Worm (Caenorhabditis elegans) whole organism, L4 larva: ENCODE results near the gene acr-7.

ENCODE experiments used
- F10B5.3 ChIP-seq: sonication (generic microtip); optimal IDR thresholded peaks from 2 replicates; lab custom pipeline; 2016; ENCODE audit warnings: mild to moderate bottlenecking, missing genetic modification characterization, missing compliant biosample characterization
- Y48G9A.11 ChIP-seq: fragments of 200-800 bp; sonication (Bioruptor generic); IDR thresholded peaks from 2 replicates; pipeline ENCODE4 v1.3.6; 2022; ENCODE audit warnings: missing genetic modification reagents, missing genetic modification characterization, missing compliant biosample characterization
- Y5F2A.4 ChIP-seq: fragments of 200-800 bp; sonication (Bioruptor generic); optimal IDR thresholded peaks from 2 replicates; lab custom pipeline; 2018; ENCODE audit warnings: mild to moderate bottlenecking, missing genetic modification characterization, missing compliant biosample characterization
- Y75B8A.6 ChIP-seq: fragments of 200-800 bp; sonication (Bioruptor generic); IDR thresholded peaks from 2 replicates; pipeline ENCODE4 v1.3.6; 2022; ENCODE audit warnings: missing genetic modification reagents, missing genetic modification characterization, missing compliant biosample characterization
- aly-2 ChIP-seq: sonication (generic microtip); optimal IDR thresholded peaks from 2 replicates; lab custom pipeline; 2018; ENCODE audit warnings: missing biosample characterization, missing genetic modification characterization
- ceh-20 ChIP-seq: fragments of 200-800 bp; sonication (Bioruptor generic); IDR thresholded peaks from 2 replicates; pipeline ENCODE4 v1.3.6; 2022; ENCODE audit warnings: missing genetic modification reagents, missing genetic modification characterization, missing compliant biosample characterization
- daf-16 ChIP-seq, 3 experiments: sonication (generic microtip); optimal IDR thresholded peaks; 2 replicates each; lab custom pipeline; 2016 to 2017; ENCODE audit warnings: missing genetic modification characterization in 3 of 3, missing genetic modification reagents in 3 of 3, mild to moderate bottlenecking in 2 of 3, missing compliant biosample characterization in 2 of 3, missing biosample characterization in 1 of 3, moderate library complexity in 1 of 3
- dmd-6 ChIP-seq: fragments of 200-800 bp; sonication (Bioruptor generic); IDR thresholded peaks from 2 replicates; pipeline ENCODE4 v1.3.6; 2022; ENCODE audit warnings: missing genetic modification reagents, missing genetic modification characterization, missing compliant biosample characterization
- dmd-9 ChIP-seq: fragments of 200-800 bp; sonication (Bioruptor generic); IDR thresholded peaks from 2 replicates; pipeline ENCODE4 v1.3.6; 2022; ENCODE audit warnings: missing genetic modification reagents, missing genetic modification characterization, missing compliant biosample characterization
- dpl-1 ChIP-seq: fragments of 150-350 bp; optimal IDR thresholded peaks from 2 replicates; lab custom pipeline; 2014; ENCODE audit warnings: missing biosample characterization, missing genetic modification reagents, missing genetic modification characterization
- duxl-1 ChIP-seq: sonication (generic microtip); optimal IDR thresholded peaks from 2 replicates; lab custom pipeline; 2016; ENCODE audit warnings: mild to moderate bottlenecking, missing genetic modification characterization, moderate library complexity, missing compliant biosample characterization; ENCODE audit not compliant: poor library complexity
- dve-1 ChIP-seq: sonication (generic microtip); optimal IDR thresholded peaks from 2 replicates; lab custom pipeline; 2017; ENCODE audit warnings: antibody characterized with exemption, mild to moderate bottlenecking, missing genetic modification characterization, missing compliant biosample characterization; ENCODE audit not compliant: insufficient read depth
- hlh-11 ChIP-seq: fragments of 200-800 bp; sonication (Bioruptor generic); optimal IDR thresholded peaks from 2 replicates; lab custom pipeline; 2018; ENCODE audit warnings: mild to moderate bottlenecking, missing genetic modification characterization, missing compliant biosample characterization
- hlh-30 ChIP-seq: sonication (generic microtip); optimal IDR thresholded peaks from 2 replicates; lab custom pipeline; 2017; ENCODE audit warnings: antibody characterized with exemption, mild to moderate bottlenecking, missing genetic modification characterization, missing compliant biosample characterization; ENCODE audit not compliant: insufficient read depth
- hmg-1.1 ChIP-seq: fragments of 200-800 bp; sonication (Bioruptor generic); IDR thresholded peaks from 2 replicates; pipeline ENCODE4 v1.3.6; 2022; ENCODE audit warnings: missing genetic modification reagents, missing genetic modification characterization, missing compliant biosample characterization
- lin-13 ChIP-seq: fragments of 150-350 bp; optimal IDR thresholded peaks from 2 replicates; lab custom pipeline; 2014; ENCODE audit warnings: missing biosample characterization, missing genetic modification reagents, missing genetic modification characterization
- lin-15B ChIP-seq: fragments of 150-350 bp; sonication (generic microtip); optimal IDR thresholded peaks from 3 replicates; lab custom pipeline; 2014; ENCODE audit warnings: missing biosample characterization, missing genetic modification characterization
- lin-29 ChIP-seq: fragments of 200-800 bp; sonication (Bioruptor generic); IDR thresholded peaks from 2 replicates; pipeline ENCODE4 v1.3.6; 2022; ENCODE audit warnings: missing genetic modification reagents, missing genetic modification characterization, missing compliant biosample characterization
- lir-3 ChIP-seq: sonication (generic microtip); optimal IDR thresholded peaks from 2 replicates; lab custom pipeline; 2016; ENCODE audit warnings: mild to moderate bottlenecking, missing genetic modification characterization, missing compliant biosample characterization
- nhr-10 ChIP-seq: fragments of 150-350 bp; optimal IDR thresholded peaks from 2 replicates; lab custom pipeline; 2014; ENCODE audit warnings: missing biosample characterization, missing genetic modification characterization
- nhr-102 ChIP-seq: sonication (generic microtip); optimal IDR thresholded peaks from 2 replicates; lab custom pipeline; 2016; ENCODE audit warnings: mild to moderate bottlenecking, missing genetic modification characterization, moderate library complexity, missing compliant biosample characterization
- nhr-237 ChIP-seq: sonication (generic microtip); optimal IDR thresholded peaks from 2 replicates; lab custom pipeline; 2017; ENCODE audit warnings: missing biosample characterization, missing genetic modification characterization
- nhr-28 ChIP-seq: fragments of 150-350 bp; optimal IDR thresholded peaks from 2 replicates; lab custom pipeline; 2014; ENCODE audit warnings: missing biosample characterization, missing genetic modification characterization
- nhr-42 ChIP-seq: fragments of 200-800 bp; sonication (Bioruptor generic); IDR thresholded peaks from 2 replicates; pipeline ENCODE4 v1.3.6; 2022; ENCODE audit warnings: missing genetic modification characterization, missing compliant biosample characterization
- nhr-77 ChIP-seq: fragments of 150-350 bp; optimal IDR thresholded peaks from 2 replicates; lab custom pipeline; 2014; ENCODE audit warnings: missing biosample characterization, missing genetic modification characterization
- pqm-1 ChIP-seq: sonication (generic microtip); optimal IDR thresholded peaks from 2 replicates; lab custom pipeline; 2017; ENCODE audit warnings: missing biosample characterization, missing genetic modification characterization
- sdz-12 ChIP-seq: fragments of 200-800 bp; sonication (Bioruptor generic); optimal IDR thresholded peaks from 2 replicates; lab custom pipeline; 2018; ENCODE audit warnings: mild to moderate bottlenecking, missing genetic modification characterization, missing compliant biosample characterization
- set-16 ChIP-seq: fragments of 200-800 bp; sonication (Bioruptor generic); IDR thresholded peaks from 2 replicates; pipeline ENCODE4 v1.3.6; 2022; ENCODE audit warnings: missing genetic modification reagents, missing genetic modification characterization, missing compliant biosample characterization
- spr-3 ChIP-seq: fragments of 200-800 bp; sonication (Bioruptor generic); optimal IDR thresholded peaks from 2 replicates; lab custom pipeline; 2018; ENCODE audit warnings: mild to moderate bottlenecking, missing genetic modification characterization, missing compliant biosample characterization
- tra-1 ChIP-seq: fragments of 200-800 bp; sonication (Bioruptor generic); IDR thresholded peaks from 2 replicates; pipeline ENCODE4 v1.3.6; 2022; ENCODE audit warnings: missing genetic modification reagents, missing genetic modification characterization, missing compliant biosample characterization
- unc-39 ChIP-seq: sonication (generic microtip); optimal IDR thresholded peaks from 2 replicates; lab custom pipeline; 2017; ENCODE audit warnings: missing biosample characterization, missing genetic modification characterization
- unc-62 ChIP-seq, 3 experiments: fragments of 150-350 bp in 1 of 3; sonication (generic microtip); optimal IDR thresholded peaks in 2 of 3; peaks in 1 of 3; 1 replicate in 1 of 3; 2 replicates in 2 of 3; lab custom pipeline; 2014 to 2017; ENCODE audit warnings: missing biosample characterization in 3 of 3, missing genetic modification characterization in 3 of 3, missing genetic modification reagents in 3 of 3, missing genotype in 1 of 3
- zfp-2 ChIP-seq: sonication (generic microtip); optimal IDR thresholded peaks from 2 replicates; lab custom pipeline; 2016; ENCODE audit warnings: mild to moderate bottlenecking, missing genetic modification characterization, missing compliant biosample characterization
- zfp-3 ChIP-seq: fragments of 200-800 bp; sonication (Bioruptor generic); conservative IDR thresholded peaks from 2 replicates; pipeline ENCODE4 v1.3.6; 2022; ENCODE audit warnings: missing genetic modification reagents, missing genetic modification characterization, missing compliant biosample characterization
- zip-2 ChIP-seq: fragments of 150-350 bp; optimal IDR thresholded peaks from 2 replicates; lab custom pipeline; 2014; ENCODE audit warnings: missing biosample characterization, missing genetic modification characterization

The acr-7 gene

ce11 chrII:7813645-7814044 is 36.0 kb downstream of the acr-7 start:
- no peak for TF ChIP-seq duxl-1 (tag; lab: Kevin White, UChicago)
- TF ChIP-seq nhr-10 = no peak
- TF ChIP-seq hmg-1.1 = no peak
- no peak for TF ChIP-seq unc-39 (tag; lab: Kevin White, UChicago)
- TF ChIP-seq lin-29 (GFP tag; lab: Robert Waterston, UW) = no peak
- TF ChIP-seq sdz-12 = no peak
- peak; percentile 31 for TF ChIP-seq pqm-1 (tag; lab: Kevin White, UChicago)
- TF ChIP-seq dpl-1 (GFP tag; lab: Kevin White, UChicago) = no peak
- no peak for TF ChIP-seq lin-13 (GFP tag; lab: Kevin White, UChicago)
- TF ChIP-seq dmd-6 (GFP tag; lab: Robert Waterston, UW) = peak; percentile 55
- TF ChIP-seq nhr-28 = peak; percentile 52
- TF ChIP-seq Y5F2A.4 (GFP tag; lab: Kevin White, UChicago) = no peak
- peak; percentile 67 for TF ChIP-seq nhr-77 (tag; lab: Kevin White, UChicago)
- TF ChIP-seq hlh-30 (tag; lab: Kevin White, UChicago) = peak; percentile 46
- TF ChIP-seq dve-1 (tag; lab: Kevin White, UChicago) = peak; percentile 7
- TF ChIP-seq spr-3 (GFP tag; lab: Kevin White, UChicago) = no peak
- no peak for TF ChIP-seq zip-2 (tag; lab: Kevin White, UChicago)
- no peak for TF ChIP-seq daf-16 (GFP tag; optimal IDR thresholded peaks at IDR 0.05; lab: Kevin White, UChicago)
- peak; percentile 26 for TF ChIP-seq daf-16 (tag; optimal IDR thresholded peaks at IDR 0.05; lab: Kevin White, UChicago)
- TF ChIP-seq hlh-11 (tag; lab: Kevin White, UChicago) = peak; percentile 37

ce11 chrII:7813237-7813636 is 36.4 kb downstream of the acr-7 start:
- TF ChIP-seq zfp-2 (tag; lab: Kevin White, UChicago) = no peak
- no peak for TF ChIP-seq lin-13 (GFP tag; lab: Kevin White, UChicago)
- TF ChIP-seq lir-3 (tag; lab: Kevin White, UChicago) = no peak
- no peak for TF ChIP-seq dmd-9 (GFP tag; lab: Robert Waterston, UW)
- no peak for TF ChIP-seq nhr-102 (tag; lab: Kevin White, UChicago)
- TF ChIP-seq dmd-6 (GFP tag; lab: Robert Waterston, UW) = no peak
- TF ChIP-seq zfp-3 = no peak
- TF ChIP-seq ceh-20 (GFP tag; lab: Robert Waterston, UW) = no peak
- TF ChIP-seq lin-15B (tag; lab: Kevin White, UChicago) = no peak
- no peak for TF ChIP-seq aly-2 (tag; lab: Kevin White, UChicago)

ce11 chrII:7812332-7812731 is 37.3 kb downstream of the acr-7 start:
- TF ChIP-seq pqm-1 (tag; lab: Kevin White, UChicago) = no peak
- TF ChIP-seq hlh-11 (tag; lab: Kevin White, UChicago) = no peak
- peak; percentile 24 for TF ChIP-seq F10B5.3 (tag; lab: Kevin White, UChicago)
- TF ChIP-seq tra-1 (GFP tag; lab: Robert Waterston, UW) = 0 out of 2 replicates have a peak, but pooled peaks have one; percentile 25
- TF ChIP-seq nhr-237 (tag; lab: Kevin White, UChicago) = no peak
- 0 out of 2 replicates have a peak, but pooled peaks have one; percentile 17 for TF ChIP-seq Y48G9A.11 (GFP tag; lab: Robert Waterston, UW)

ce11 chrII:7810869-7811543 is 38.6 kb downstream of the acr-7 start, which contains the start of gene cki-1:
Gene cki-1 (plus strand): TSS chrII:7811240.
- TF ChIP-seq Y75B8A.6 (no peak), nhr-42 (no peak), set-16 (GFP tag; lab: Robert Waterston, UW) (0 out of 2 replicates have a peak, but pooled peaks have one; percentile 7), unc-62 (GFP tag; optimal IDR thresholded peaks at IDR 0.05 in 1 of 2; lab: Kevin White, UChicago) (peak in 1 of 2 experiments; percentile 50), unc-62 (tag; optimal IDR thresholded peaks at IDR 0.05; lab: Kevin White, UChicago) (no peak)
- TF ChIP-seq, all 104 proteins: peak for 2
